Fruit fly (Drosophila melanogaster): ENCODE measurements around the gene CG5676.

CG5676 gene

DNA sequence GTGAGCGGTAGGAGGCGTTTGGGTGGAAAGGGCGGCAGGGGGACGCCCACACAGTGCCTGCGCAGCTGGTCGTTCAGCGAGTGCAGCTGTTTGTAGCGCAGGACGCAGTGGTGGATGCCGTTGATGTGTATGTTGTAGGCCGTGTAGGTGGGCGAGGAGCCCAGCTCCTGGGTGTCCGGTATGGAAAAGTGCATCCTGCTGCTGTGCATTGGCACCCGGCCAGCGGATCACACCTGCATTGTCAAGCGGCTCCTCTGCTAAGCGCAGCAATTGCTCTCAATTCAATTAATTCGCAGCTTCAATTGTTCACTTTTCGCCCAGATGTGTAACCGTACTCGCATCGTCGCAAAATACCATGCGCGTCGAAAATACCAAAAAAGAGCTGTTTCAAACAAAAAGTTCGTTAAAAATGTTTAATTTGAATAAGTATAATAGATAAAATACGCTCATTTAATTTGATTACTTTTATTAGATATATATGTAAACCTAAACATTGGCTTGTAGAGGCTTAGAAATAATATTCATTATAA, 49.0 kb downstream of the CG5676 start, which contains the start of gene Snx17 (continued):
- TF ChIP-seq CG2129 (GFP tag; IDR thresholded peaks at IDR 0.05; ENCODE audit: partially characterized antibody) (no peak), dmrt99B (tag; optimal IDR thresholded peaks at IDR 0.05) (no peak), CG14441 (GFP tag; IDR thresholded peaks at IDR 0.05) (no peak), ind (GFP tag; optimal IDR thresholded peaks at IDR 0.05) (no peak), CG16813 (GFP tag; IDR thresholded peaks at IDR 0.05; ENCODE audit: partially characterized antibody) (0 out of 3 replicates have a peak, but pooled peaks have one; percentile 22), CG15269 (tag; optimal IDR thresholded peaks at IDR 0.05) (no peak), dm (GFP tag; optimal IDR thresholded peaks at IDR 0.05) (no peak), CG9797 (GFP tag; optimal IDR thresholded peaks at IDR 0.05) (peak; percentile 66), CG1233 (GFP tag; optimal IDR thresholded peaks at IDR 0.05) (no peak), stwl (tag; optimal IDR thresholded peaks at IDR 0.05) (peak; percentile 1), CG6813 (GFP tag; optimal IDR thresholded peaks at IDR 0.05) (no peak)

DNA sequence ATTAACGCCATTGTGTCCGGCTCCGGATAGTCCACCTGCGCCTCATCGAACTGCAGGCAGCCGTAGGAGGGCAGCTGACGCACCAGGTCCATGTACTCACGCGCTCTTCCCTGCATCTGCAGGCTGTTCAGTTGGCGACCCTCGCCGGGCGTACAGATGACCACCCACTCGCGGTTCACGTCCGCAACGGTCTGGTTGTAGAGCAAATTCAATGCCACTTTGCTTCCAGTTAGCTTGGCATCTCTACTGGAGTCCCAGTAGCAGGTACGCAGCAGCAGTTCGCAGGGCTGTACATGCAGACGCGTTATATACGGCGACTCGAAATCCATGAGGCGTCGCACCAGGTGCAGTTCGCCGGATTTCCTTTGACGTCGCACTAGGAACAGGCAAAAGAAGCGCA, 49.8 kb downstream of the CG5676 start:
- TF ChIP-seq Med (GFP tag) (peak; percentile 53), CG34422 (GFP tag; IDR thresholded peaks at IDR 0.05) (0 out of 3 replicates have a peak, but pooled peaks have one; percentile 24), NFAT (GFP tag; IDR thresholded peaks at IDR 0.05) (no peak), org-1 (GFP tag; optimal IDR thresholded peaks at IDR 0.05) (no peak), Sox100B (GFP tag; optimal IDR thresholded peaks at IDR 0.05) (no peak)

Measured in whole organism, embryonic.